Fruit fly (Drosophila melanogaster) whole organism, embryonic: ENCODE measurements around the gene Pvf3.

ENCODE experiments used
- Abd-B ChIP-seq: fragments of 200-800 bp; sonication (Bioruptor generic); optimal IDR thresholded peaks from 2 replicates; lab custom pipeline; 2018; ENCODE audit warnings: missing biosample characterization, mild to moderate bottlenecking, missing genetic modification characterization, moderate library complexity
- CG14710 ChIP-seq: fragments of 200-800 bp; sonication (Bioruptor generic); optimal IDR thresholded peaks from 3 replicates; lab custom pipeline; 2019; ENCODE audit warnings: missing biosample characterization, mild to moderate bottlenecking, missing genetic modification characterization, moderate library complexity
- Fer1 ChIP-seq: fragments of 200-800 bp; sonication (Bioruptor generic); optimal IDR thresholded peaks from 2 replicates; lab custom pipeline; 2017; ENCODE audit warnings: missing biosample characterization, mild to moderate bottlenecking, missing genetic modification characterization
- Hand ChIP-seq: fragments of 200-800 bp; sonication (Bioruptor generic); optimal IDR thresholded peaks from 2 replicates; lab custom pipeline; 2017; ENCODE audit warnings: mild to moderate bottlenecking, missing biosample characterization, missing genetic modification reagents, missing genetic modification characterization
- chm ChIP-seq: fragments of 200-800 bp; sonication (Bioruptor generic); IDR thresholded peaks from 2 replicates; pipeline ENCODE4 v1.3.6; 2022; ENCODE audit warnings: missing biosample characterization, missing genetic modification characterization
- exex ChIP-seq: fragments of 200-800 bp; sonication (Bioruptor generic); optimal IDR thresholded peaks from 4 replicates; lab custom pipeline; 2018; ENCODE audit warnings: missing biosample characterization, mild to moderate bottlenecking, missing genetic modification characterization, moderate library complexity
- kay ChIP-seq: fragments of 200-800 bp; sonication (Bioruptor generic); optimal IDR thresholded peaks from 2 replicates; lab custom pipeline; 2016; ENCODE audit warnings: missing biosample characterization, missing genetic modification characterization
- pum ChIP-seq: fragments of 200-800 bp; sonication (Bioruptor generic); optimal IDR thresholded peaks from 2 replicates; lab custom pipeline; 2016; ENCODE audit warnings: missing biosample characterization, missing genetic modification characterization

- TF ChIP-seq Hand (GFP tag; lab: Kevin White, UChicago) (no peak), pum (no peak), kay (no peak), Abd-B (GFP tag; lab: Kevin White, UChicago) (no peak), Fer1 (GFP tag; lab: Kevin White, UChicago) (no peak), chm (GFP tag; lab: Robert Waterston, UW) (no peak), exex (tag; lab: Kevin White, UChicago) (no peak), CG14710 (tag; lab: Kevin White, UChicago) (no peak)
These were observed 53.1 kb downstream of the Pvf3 start for dm6 chr2L:7104195-7104971.
